Worm (Caenorhabditis elegans) whole organism, young adult: Measurements from ENCODE around the gene T26G10.5.

Experiments used
- B0336.3 ChIP-seq: fragments of 200-800 bp; sonication (Bioruptor generic); IDR thresholded peaks from 2 replicates; pipeline ENCODE4 v1.3.6; 2022; ENCODE audit warnings: missing genetic modification characterization, missing compliant biosample characterization
- ZK185.1 ChIP-seq: sonication (generic microtip); optimal IDR thresholded peaks from 2 replicates; lab custom pipeline; 2016; ENCODE audit warnings: mild to moderate bottlenecking, missing genetic modification characterization, missing compliant biosample characterization; ENCODE audit not compliant: poor library complexity, severe bottlenecking
- bed-1 ChIP-seq: fragments of 200-800 bp; sonication (Bioruptor generic); IDR thresholded peaks from 2 replicates; pipeline ENCODE4 v1.3.6; 2022; ENCODE audit warnings: missing genetic modification reagents, missing genetic modification characterization, missing compliant biosample characterization
- hlh-12 ChIP-seq: sonication (generic microtip); optimal IDR thresholded peaks from 2 replicates; lab custom pipeline; 2016; ENCODE audit warnings: missing genetic modification characterization, missing compliant biosample characterization
- lsl-1 ChIP-seq: fragments of 200-800 bp; sonication (Bioruptor generic); optimal IDR thresholded peaks from 2 replicates; lab custom pipeline; 2018; ENCODE audit warnings: mild to moderate bottlenecking, missing genetic modification characterization, moderate library complexity, missing compliant biosample characterization
- nfyb-1 ChIP-seq: fragments of 200-800 bp; sonication (Bioruptor generic); IDR thresholded peaks from 2 replicates; pipeline ENCODE4 v1.3.6; 2022; ENCODE audit warnings: missing genetic modification reagents, missing genetic modification characterization, missing compliant biosample characterization
- snpc-4 ChIP-seq, 5 experiments: fragments of 150-350 bp in 1 of 5; sonication (generic microtip) in 4 of 5; optimal IDR thresholded peaks; 2 replicates each; lab custom pipeline; 2014 to 2018; ENCODE audit warnings: missing genetic modification characterization in 5 of 5, missing biosample characterization in 3 of 5, antibody characterized with exemption in 2 of 5, mild to moderate bottlenecking in 2 of 5, missing compliant biosample characterization in 2 of 5, missing genotype in 2 of 5, moderate library complexity in 2 of 5, missing genetic modification reagents in 1 of 5
- sptf-2 ChIP-seq: fragments of 200-800 bp; sonication (Bioruptor generic); optimal IDR thresholded peaks from 2 replicates; lab custom pipeline; 2018; ENCODE audit warnings: mild to moderate bottlenecking, missing genetic modification characterization, missing compliant biosample characterization
- ztf-28 ChIP-seq: fragments of 200-800 bp; sonication (Bioruptor generic); IDR thresholded peaks from 2 replicates; pipeline ENCODE4 v1.3.6; 2022; ENCODE audit warnings: missing genetic modification reagents, missing genetic modification characterization, missing compliant biosample characterization

DNA sequence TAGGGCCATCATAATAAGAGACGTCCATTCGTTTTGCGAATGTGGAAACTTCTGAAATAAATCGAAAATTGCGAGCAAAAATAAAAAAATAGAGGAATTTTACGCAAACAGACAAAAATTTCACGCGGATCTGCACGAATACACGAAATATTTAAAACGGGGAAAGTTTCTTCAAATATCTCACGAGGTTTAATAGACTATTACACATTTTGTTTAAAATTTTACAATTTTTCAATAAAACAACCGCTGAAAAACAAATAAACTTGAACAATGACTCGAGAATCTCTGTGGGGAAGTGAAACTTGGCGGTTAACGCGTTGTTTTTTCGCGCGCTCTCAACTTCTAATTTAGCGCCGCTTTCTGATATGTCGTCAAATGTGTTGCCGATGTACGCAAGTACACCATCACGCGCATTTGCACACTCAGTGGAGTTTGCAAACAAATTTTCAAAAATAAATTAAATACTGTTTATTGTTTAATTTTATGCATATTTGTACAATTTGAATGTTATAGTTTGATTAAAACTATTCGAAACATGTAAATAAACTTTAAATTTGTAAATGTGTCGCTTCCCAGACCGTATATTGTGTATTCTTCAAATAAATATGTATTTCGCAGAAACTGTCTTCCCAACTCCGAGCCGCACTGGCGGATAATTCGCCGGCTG is 33.0 kb downstream of the T26G10.5 start, which contains the start of the genes gpr-2 and rgr-1:
- TF ChIP-seq ZK185.1 (tag; lab: Kevin White, UChicago) (no peak), sptf-2 (no peak), B0336.3 (GFP tag; lab: Robert Waterston, UW) (peak; percentile 56; the same call in 1 of the 2 replicates), bed-1 (GFP tag; lab: Robert Waterston, UW) (no peak), ztf-28 (GFP tag; lab: Robert Waterston, UW) (no peak), hlh-12 (tag; lab: Kevin White, UChicago) (no peak), lsl-1 (peak; percentile 79), snpc-4 (GFP tag; optimal IDR thresholded peaks at IDR 0.05; lab: Kevin White, UChicago) (no peak), snpc-4 (tag; optimal IDR thresholded peaks at IDR 0.05; lab: Kevin White, UChicago) (peak in 3 of 4 experiments; percentile 13 to 64 (median 40)), nfyb-1 (GFP tag; lab: Robert Waterston, UW) (no peak)
